Worm (Caenorhabditis elegans) whole organism, late embryonic: ENCODE measurements around the gene irld-67.

Experiments
- ceh-14 ChIP-seq: sonication (generic microtip); optimal IDR thresholded peaks from 2 replicates; lab custom pipeline; 2016; ENCODE audit warnings: missing genotype, missing genetic modification characterization, missing compliant biosample characterization
- pha-4 ChIP-seq: fragments of 150-350 bp; optimal IDR thresholded peaks from 2 replicates; lab custom pipeline; 2018; ENCODE audit warnings: missing biosample characterization, missing genetic modification reagents, missing genetic modification characterization

ce11 chrII:2977652-2978051 is 43.4 kb upstream of the irld-67 start:
- TF ChIP-seq ceh-14 (tag; lab: Kevin White, UChicago) = no peak
- TF ChIP-seq pha-4 (tag; lab: Kevin White, UChicago) = no peak
